Worm (Caenorhabditis elegans) whole organism, midembryonic: ENCODE data around the gene K03B4.2.

Experiments
- T22C8.4 ChIP-seq: fragments of 200-800 bp; sonication (Bioruptor generic); IDR thresholded peaks from 2 replicates; pipeline ENCODE4 v1.3.6; 2022; ENCODE audit warnings: missing genetic modification characterization, missing compliant biosample characterization
- cog-1 ChIP-seq: sonication (generic microtip); optimal IDR thresholded peaks from 2 replicates; lab custom pipeline; 2016; ENCODE audit warnings: missing genetic modification characterization, missing compliant biosample characterization
- flt-1 ChIP-seq: fragments of 200-800 bp; sonication (Bioruptor generic); IDR thresholded peaks from 2 replicates; pipeline ENCODE4 v1.3.6; 2022; ENCODE audit warnings: missing genetic modification characterization, missing compliant biosample characterization
- klf-2 ChIP-seq: fragments of 200-800 bp; sonication (Bioruptor generic); conservative IDR thresholded peaks from 2 replicates; pipeline ENCODE4 v1.3.6; 2022; ENCODE audit warnings: missing genetic modification reagents, missing genetic modification characterization, missing compliant biosample characterization
- med-1 ChIP-seq: sonication (generic microtip); optimal IDR thresholded peaks from 2 replicates; lab custom pipeline; 2017; ENCODE audit warnings: missing genetic modification characterization, mild to moderate bottlenecking, missing compliant biosample characterization, antibody characterized with exemption, missing genetic modification reagents; ENCODE audit not compliant: insufficient read depth
- ref-1 ChIP-seq: fragments of 200-800 bp; sonication (Bioruptor generic); conservative IDR thresholded peaks from 2 replicates; pipeline ENCODE4 v1.3.6; 2022; ENCODE audit warnings: missing genetic modification reagents, missing genetic modification characterization, missing compliant biosample characterization
- tab-1 ChIP-seq: fragments of 200-800 bp; sonication (Bioruptor generic); IDR thresholded peaks from 2 replicates; pipeline ENCODE4 v1.3.6; 2022; ENCODE audit warnings: missing genetic modification characterization, missing compliant biosample characterization
- ztf-23 ChIP-seq: fragments of 200-800 bp; sonication (Bioruptor generic); IDR thresholded peaks from 2 replicates; pipeline ENCODE4 v1.3.6; 2022; ENCODE audit warnings: missing genetic modification reagents, missing genetic modification characterization, missing compliant biosample characterization
- ztf-29 ChIP-seq: fragments of 200-800 bp; sonication (Bioruptor generic); IDR thresholded peaks from 2 replicates; pipeline ENCODE4 v1.3.6; 2022; ENCODE audit warnings: missing genetic modification reagents, missing genetic modification characterization, missing compliant biosample characterization

The K03B4.2 gene

ce11 chrV:4731154-4731961, 43.6 kb downstream of the K03B4.2 start, which contains the start of gene F39G3.3:
F39G3.3 (plus strand) TSS chrV:4731911.
- peak; percentile 77 for TF ChIP-seq ztf-29
- peak; percentile 92 for TF ChIP-seq flt-1 (GFP tag; lab: Robert Waterston, UW)
- peak; percentile 64; the same call in 1 of the 2 replicates for TF ChIP-seq ref-1 (GFP tag; lab: Robert Waterston, UW)
- TF ChIP-seq T22C8.4 (GFP tag; lab: Robert Waterston, UW), result peak; percentile 85
- peak; percentile 91 for TF ChIP-seq ztf-23 (GFP tag; lab: Robert Waterston, UW)
- TF ChIP-seq tab-1, result peak; percentile 92
- peak; percentile 96 for TF ChIP-seq med-1
- peak; percentile 81 for TF ChIP-seq cog-1
- TF ChIP-seq klf-2 (GFP tag; lab: Robert Waterston, UW), result peak; percentile 81

ce11 chrV:4733952-4734351, 46.2 kb downstream of the K03B4.2 start:
- TF ChIP-seq tab-1 (no peak), klf-2 (GFP tag; lab: Robert Waterston, UW) (no peak), T22C8.4 (GFP tag; lab: Robert Waterston, UW) (no peak), ztf-23 (GFP tag; lab: Robert Waterston, UW) (no peak), flt-1 (GFP tag; lab: Robert Waterston, UW) (no peak), cog-1 (no peak), ref-1 (GFP tag; lab: Robert Waterston, UW) (no peak), med-1 (no peak), ztf-29 (no peak)

- no peak for TF ChIP-seq flt-1 (GFP tag; lab: Robert Waterston, UW)
- TF ChIP-seq ztf-23 (GFP tag; lab: Robert Waterston, UW), result no peak
- TF ChIP-seq T22C8.4 (GFP tag; lab: Robert Waterston, UW), result no peak
- TF ChIP-seq med-1, result no peak
Measured at ce11 chrV:4734608-4735007, 46.8 kb downstream of the K03B4.2 start.

ce11 chrV:4737727-4738126, 49.9 kb downstream of the K03B4.2 start, which contains the start of gene F39G3.2:
F39G3.2 (plus strand) TSS chrV:4737831.
- no peak for TF ChIP-seq flt-1 (GFP tag; lab: Robert Waterston, UW)
- TF ChIP-seq cog-1, result no peak
- TF ChIP-seq ref-1 (GFP tag; lab: Robert Waterston, UW), result no peak
- no peak for TF ChIP-seq ztf-29
- no peak for TF ChIP-seq tab-1
- TF ChIP-seq med-1, result no peak
- no peak for TF ChIP-seq ztf-23 (GFP tag; lab: Robert Waterston, UW)
- no peak for TF ChIP-seq klf-2 (GFP tag; lab: Robert Waterston, UW)
- no peak for TF ChIP-seq T22C8.4 (GFP tag; lab: Robert Waterston, UW)
